Fruit fly (Drosophila melanogaster) whole organism, adult: Measurements from ENCODE around the gene Adsl.

Experiments
- CG11617 ChIP-seq: fragments of 200-800 bp; sonication (Bioruptor generic); optimal IDR thresholded peaks from 2 replicates; lab custom pipeline; 2017; ENCODE audit warnings: mild to moderate bottlenecking, missing biosample characterization, missing genetic modification reagents, missing genetic modification characterization
- CG12768 ChIP-seq: fragments of 200-800 bp; sonication (Bioruptor generic); optimal IDR thresholded peaks from 2 replicates; lab custom pipeline; 2017; ENCODE audit warnings: missing biosample characterization, missing genetic modification characterization, mild to moderate bottlenecking, moderate library complexity, missing genetic modification reagents
- CG14711 ChIP-seq: fragments of 200-800 bp; sonication (Bioruptor generic); optimal IDR thresholded peaks from 2 replicates; lab custom pipeline; 2018; ENCODE audit warnings: missing biosample characterization, mild to moderate bottlenecking, missing genetic modification characterization, moderate library complexity
- CG1620 ChIP-seq: fragments of 200-800 bp; sonication (Bioruptor generic); optimal IDR thresholded peaks from 2 replicates; lab custom pipeline; 2016; ENCODE audit warnings: missing biosample characterization, missing genetic modification characterization
- Hr96 ChIP-seq: fragments of 200-800 bp; sonication (Bioruptor generic); optimal IDR thresholded peaks from 2 replicates; lab custom pipeline; 2016; ENCODE audit warnings: missing biosample characterization, missing genetic modification characterization
- bab1 ChIP-seq: fragments of 200-800 bp; sonication (Bioruptor generic); optimal IDR thresholded peaks from 3 replicates; lab custom pipeline; 2019; ENCODE audit warnings: missing biosample characterization, mild to moderate bottlenecking, missing genetic modification characterization, moderate library complexity
- cic ChIP-seq: fragments of 200-800 bp; sonication (Bioruptor generic); optimal IDR thresholded peaks from 2 replicates; lab custom pipeline; 2017; ENCODE audit warnings: missing biosample characterization, mild to moderate bottlenecking, missing genetic modification characterization, moderate library complexity
- kay ChIP-seq: fragments of 200-800 bp; sonication (Bioruptor generic); peaks from one replicate; lab custom pipeline; 2016; ENCODE audit warnings: missing biosample characterization, missing genetic modification characterization, borderline replicate concordance
- tj ChIP-seq: fragments of 200-800 bp; sonication (Bioruptor generic); optimal IDR thresholded peaks from 3 replicates; lab custom pipeline; 2017; ENCODE audit warnings: missing biosample characterization, mild to moderate bottlenecking, missing genetic modification characterization, moderate library complexity
- toe ChIP-seq: fragments of 200-800 bp; sonication (Bioruptor generic); optimal IDR thresholded peaks from 2 replicates; lab custom pipeline; 2016; ENCODE audit warnings: missing biosample characterization, missing genetic modification characterization

DNA sequence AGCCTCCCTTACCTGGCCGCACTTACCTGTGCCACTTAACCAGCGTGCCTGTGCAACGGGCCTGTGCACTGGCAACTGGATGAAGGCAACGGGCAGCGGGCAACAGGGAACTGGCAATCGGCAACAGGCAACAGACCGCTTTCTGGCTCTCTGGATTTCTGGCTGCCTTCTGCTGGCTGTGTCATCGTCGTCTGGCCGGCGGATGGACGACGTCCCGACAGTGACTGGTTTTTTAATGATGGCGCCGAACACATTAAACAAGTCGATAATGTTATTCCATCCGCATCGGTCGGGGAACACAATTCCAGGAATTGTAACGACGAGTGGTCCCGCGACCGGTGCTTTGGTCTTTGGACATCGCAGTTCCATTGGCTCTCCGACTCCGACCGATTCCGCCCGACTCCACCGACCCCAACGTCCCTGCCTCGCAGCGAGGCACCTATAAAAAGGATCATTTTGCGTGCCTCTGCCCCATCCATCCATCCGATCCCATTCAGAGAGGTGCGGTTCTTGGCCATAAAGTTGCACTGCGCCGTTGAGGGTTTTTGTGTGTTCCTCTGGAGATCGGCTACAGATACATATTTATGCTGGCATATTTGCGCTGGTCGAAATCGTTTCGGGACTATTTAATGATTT lies 40.9 kb upstream of the Adsl start:
- TF ChIP-seq kay (GFP tag; lab: Kevin White, UChicago) (no peak), cic (no peak), tj (GFP tag; lab: Kevin White, UChicago) (no peak), toe (no peak), CG14711 (no peak), Hr96 (GFP tag; lab: Kevin White, UChicago) (no peak), CG12768 (no peak), bab1 (GFP tag; lab: Kevin White, UChicago) (no peak), CG11617 (GFP tag; lab: Kevin White, UChicago) (no peak), CG1620 (GFP tag; lab: Kevin White, UChicago) (no peak)
